Worm (Caenorhabditis elegans): ENCODE results near the gene psme-3.

ce11 chrIII:11611618-11612247 is 43.8 kb downstream of the psme-3 start:
- TF ChIP-seq ceh-9 (tag; optimal IDR thresholded peaks at IDR 0.05) (no peak), pha-4 (tag; optimal IDR thresholded peaks at IDR 0.05) (no peak), nhr-77 (tag; optimal IDR thresholded peaks at IDR 0.05) (no peak), unc-39 (tag; optimal IDR thresholded peaks at IDR 0.05) (no peak)
